Worm (Caenorhabditis elegans) whole organism, L3 larva: Measurements from ENCODE around the gene tps-1.

ENCODE experiments used
- R02D3.7 ChIP-seq: fragments of 150-350 bp; optimal IDR thresholded peaks from 2 replicates; lab custom pipeline; 2014; ENCODE audit warnings: missing biosample characterization, missing genetic modification characterization
- ceh-16 ChIP-seq: sonication (generic microtip); optimal IDR thresholded peaks from 2 replicates; lab custom pipeline; 2017; ENCODE audit warnings: missing biosample characterization, missing genetic modification characterization
- ceh-28 ChIP-seq: fragments of 150-350 bp; optimal IDR thresholded peaks from 2 replicates; lab custom pipeline; 2014; ENCODE audit warnings: missing biosample characterization, missing genetic modification reagents, missing genetic modification characterization
- ceh-82 ChIP-seq: fragments of 150-350 bp; optimal IDR thresholded peaks from 2 replicates; lab custom pipeline; 2014; ENCODE audit warnings: missing biosample characterization, missing genetic modification characterization
- daf-12 ChIP-seq: fragments of 150-350 bp; optimal IDR thresholded peaks from 2 replicates; lab custom pipeline; 2014; ENCODE audit warnings: missing biosample characterization, missing genetic modification reagents, missing genetic modification characterization
- egl-27 ChIP-seq: sonication (generic microtip); optimal IDR thresholded peaks from 4 replicates; lab custom pipeline; 2017; ENCODE audit warnings: missing biosample characterization, missing genetic modification reagents, missing genetic modification characterization
- egl-5 ChIP-seq: fragments of 150-350 bp; optimal IDR thresholded peaks from 2 replicates; lab custom pipeline; 2017; ENCODE audit warnings: missing biosample characterization, missing genetic modification reagents, missing genetic modification characterization, inconsistent platforms
- elt-1 ChIP-seq: fragments of 150-350 bp; optimal IDR thresholded peaks from 2 replicates; lab custom pipeline; 2014; ENCODE audit warnings: missing biosample characterization, missing genetic modification characterization
- elt-2 ChIP-seq: sonication (generic microtip); optimal IDR thresholded peaks from 2 replicates; lab custom pipeline; 2016; ENCODE audit warnings: missing genetic modification reagents, mild to moderate bottlenecking, missing genetic modification characterization, missing compliant biosample characterization
- elt-3 ChIP-seq, 3 experiments: fragments of 150-350 bp in 1 of 3; sonication (generic microtip) in 2 of 3; optimal IDR thresholded peaks; 2 replicates in 2 of 3; 4 replicates in 1 of 3; lab custom pipeline; 2014 to 2017; ENCODE audit warnings: missing biosample characterization in 3 of 3, missing genetic modification characterization in 3 of 3
- eor-1 ChIP-seq, 2 experiments: fragments of 150-350 bp; optimal IDR thresholded peaks; 2 replicates each; lab custom pipeline; 2014 to 2018; ENCODE audit warnings: missing biosample characterization in 2 of 2, missing genetic modification characterization in 2 of 2
- fkh-10 ChIP-seq: sonication (generic microtip); optimal IDR thresholded peaks from 2 replicates; lab custom pipeline; 2017; ENCODE audit warnings: missing biosample characterization, missing genetic modification reagents, missing genetic modification characterization
- fkh-2 ChIP-seq: fragments of 150-350 bp; optimal IDR thresholded peaks from 2 replicates; lab custom pipeline; 2014; ENCODE audit warnings: missing biosample characterization, missing genetic modification reagents, missing genetic modification characterization
- fos-1 ChIP-seq: fragments of 150-350 bp; optimal IDR thresholded peaks from 2 replicates; lab custom pipeline; 2014; ENCODE audit warnings: missing biosample characterization, missing genetic modification characterization
- hmg-11 ChIP-seq: sonication (generic microtip); optimal IDR thresholded peaks from 2 replicates; lab custom pipeline; 2016; ENCODE audit warnings: missing genetic modification characterization, missing compliant biosample characterization
- jun-1 ChIP-seq: fragments of 150-350 bp; optimal IDR thresholded peaks from 2 replicates; lab custom pipeline; 2014; ENCODE audit warnings: missing biosample characterization, missing genetic modification reagents, missing genetic modification characterization
- lin-15B ChIP-seq: fragments of 150-350 bp; optimal IDR thresholded peaks from 2 replicates; lab custom pipeline; 2014; ENCODE audit warnings: missing biosample characterization, missing genetic modification characterization
- lin-39 ChIP-seq: fragments of 150-350 bp; optimal IDR thresholded peaks from 2 replicates; lab custom pipeline; 2018; ENCODE audit warnings: missing biosample characterization, missing genetic modification reagents, missing genetic modification characterization
- lsy-12 ChIP-seq: sonication (generic microtip); optimal IDR thresholded peaks from 2 replicates; lab custom pipeline; 2016; ENCODE audit warnings: mild to moderate bottlenecking, missing genetic modification characterization, missing compliant biosample characterization
- mdl-1 ChIP-seq: fragments of 150-350 bp; optimal IDR thresholded peaks from 2 replicates; lab custom pipeline; 2014; ENCODE audit warnings: missing biosample characterization, missing genetic modification characterization
- nfya-1 ChIP-seq: sonication (generic microtip); optimal IDR thresholded peaks from 2 replicates; lab custom pipeline; 2017; ENCODE audit warnings: missing genetic modification characterization, mild to moderate bottlenecking, missing compliant biosample characterization, antibody characterized with exemption, moderate library complexity; ENCODE audit not compliant: insufficient read depth
- nhr-11 ChIP-seq: fragments of 150-350 bp; optimal IDR thresholded peaks from 2 replicates; lab custom pipeline; 2014; ENCODE audit warnings: missing biosample characterization, missing genetic modification characterization
- nhr-23 ChIP-seq: fragments of 150-350 bp; optimal IDR thresholded peaks from 2 replicates; lab custom pipeline; 2014; ENCODE audit warnings: missing biosample characterization, missing genetic modification reagents, missing genetic modification characterization
- nhr-237 ChIP-seq: fragments of 150-350 bp; optimal IDR thresholded peaks from 2 replicates; lab custom pipeline; 2014; ENCODE audit warnings: missing biosample characterization, missing genetic modification characterization
- nhr-25 ChIP-seq: sonication (generic microtip); optimal IDR thresholded peaks from 2 replicates; lab custom pipeline; 2017; ENCODE audit warnings: missing biosample characterization, missing genetic modification characterization
- nhr-28 ChIP-seq: fragments of 150-350 bp; optimal IDR thresholded peaks from 2 replicates; lab custom pipeline; 2014; ENCODE audit warnings: missing biosample characterization, missing genetic modification characterization
- nhr-43 ChIP-seq: sonication (generic microtip); optimal IDR thresholded peaks from 2 replicates; lab custom pipeline; 2016; ENCODE audit warnings: mild to moderate bottlenecking, missing genetic modification characterization, missing compliant biosample characterization; ENCODE audit not compliant: poor library complexity, severe bottlenecking
- nhr-76 ChIP-seq: fragments of 150-350 bp; sonication (generic microtip); optimal IDR thresholded peaks from 5 replicates; lab custom pipeline; 2014; ENCODE audit warnings: missing biosample characterization, missing genetic modification characterization
- nhr-77 ChIP-seq: fragments of 150-350 bp; optimal IDR thresholded peaks from 2 replicates; lab custom pipeline; 2014; ENCODE audit warnings: missing biosample characterization, missing genetic modification characterization
- pha-4 ChIP-seq: fragments of 150-350 bp; optimal IDR thresholded peaks from 2 replicates; lab custom pipeline; 2014; ENCODE audit warnings: missing biosample characterization, missing genetic modification reagents, missing genetic modification characterization
- pqm-1 ChIP-seq: fragments of 150-350 bp; optimal IDR thresholded peaks from 2 replicates; lab custom pipeline; 2017; ENCODE audit warnings: missing biosample characterization, missing genetic modification characterization, inconsistent platforms
- sea-2 ChIP-seq: fragments of 150-350 bp; sonication (generic microtip); optimal IDR thresholded peaks from 4 replicates; lab custom pipeline; 2014; ENCODE audit warnings: missing biosample characterization, missing genetic modification reagents, missing genetic modification characterization
- snpc-4 ChIP-seq: fragments of 150-350 bp; optimal IDR thresholded peaks from 2 replicates; lab custom pipeline; 2014; ENCODE audit warnings: missing biosample characterization, missing genetic modification characterization
- tbx-2 ChIP-seq: sonication (generic microtip); optimal IDR thresholded peaks from 2 replicates; lab custom pipeline; 2016; ENCODE audit warnings: mild to moderate bottlenecking, missing genetic modification characterization, missing compliant biosample characterization
- unc-39 ChIP-seq: sonication (generic microtip); optimal IDR thresholded peaks from 4 replicates; lab custom pipeline; 2017; ENCODE audit warnings: missing biosample characterization, missing genetic modification characterization
- unc-62 ChIP-seq: fragments of 150-350 bp; sonication (generic microtip); optimal IDR thresholded peaks from 4 replicates; lab custom pipeline; 2014; ENCODE audit warnings: missing biosample characterization, missing genetic modification reagents, missing genetic modification characterization
- zag-1 ChIP-seq: fragments of 150-350 bp; optimal IDR thresholded peaks from 2 replicates; lab custom pipeline; 2014; ENCODE audit warnings: missing biosample characterization, missing genetic modification characterization
- ztf-11 ChIP-seq: fragments of 150-350 bp; optimal IDR thresholded peaks from 2 replicates; lab custom pipeline; 2014; ENCODE audit warnings: missing biosample characterization, missing genetic modification characterization

Gene tps-1

DNA sequence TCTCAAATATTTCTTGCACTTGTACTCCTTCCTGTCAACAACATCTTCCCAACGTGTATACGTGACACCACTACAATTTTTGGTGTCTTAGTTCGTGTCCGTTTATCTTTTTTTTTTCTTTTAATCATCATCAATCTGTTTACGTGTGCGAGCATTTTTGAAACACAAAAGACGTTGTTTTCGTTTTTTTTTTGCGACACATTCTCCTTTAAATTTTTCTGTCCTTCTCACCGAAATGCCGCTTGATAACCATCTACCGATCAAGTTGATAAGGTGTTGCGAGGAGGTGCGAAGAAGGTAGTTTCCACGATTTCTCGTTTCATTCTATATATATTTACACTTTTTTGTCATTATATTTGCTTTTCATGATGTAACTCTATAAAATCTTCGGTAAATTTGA is 36.2 kb upstream of the tps-1 start:
- TF ChIP-seq snpc-4 (no peak), pqm-1 (tag; lab: Kevin White, UChicago) (peak; percentile 35), elt-2 (peak; percentile 35), elt-1 (peak; percentile 88)

DNA sequence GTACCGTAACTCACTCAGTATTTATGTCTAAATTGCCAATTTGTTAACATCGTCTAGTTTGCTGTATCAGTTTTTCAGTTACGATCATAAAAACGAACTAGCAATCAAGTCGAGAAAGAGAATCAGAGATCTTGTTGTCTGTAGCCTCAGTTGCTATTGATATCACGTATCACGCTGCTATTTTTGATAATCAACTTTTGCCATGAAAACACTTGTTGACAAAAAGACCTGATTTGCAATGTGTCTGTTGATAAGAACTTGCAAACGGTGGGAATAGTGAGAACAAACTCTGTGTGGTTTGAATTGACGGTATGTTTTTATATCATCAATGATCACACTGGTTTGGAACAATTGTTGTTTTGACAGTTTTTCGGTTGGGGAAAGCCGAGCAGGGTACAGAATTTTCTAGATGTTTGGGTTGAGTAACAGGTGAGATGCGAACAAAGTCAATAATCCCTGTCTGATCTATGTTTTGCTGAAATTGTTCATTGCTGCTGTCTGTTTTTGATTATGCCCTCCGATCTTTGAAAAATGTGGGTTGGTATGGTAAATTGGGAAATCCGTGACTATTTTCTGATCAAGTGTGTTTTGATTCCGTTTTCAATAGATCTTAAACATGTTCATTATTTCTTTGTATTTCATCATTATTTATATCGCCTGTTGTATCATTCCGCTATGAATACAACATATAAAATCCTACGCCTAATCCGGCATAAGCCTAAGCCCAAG is 34.9 kb upstream of the tps-1 start:
- TF ChIP-seq snpc-4 = no peak
- TF ChIP-seq lin-15B (tag; lab: Kevin White, UChicago) = no peak
- no peak for TF ChIP-seq egl-5
- TF ChIP-seq pha-4 (tag; lab: Kevin White, UChicago) = peak; percentile 60
- TF ChIP-seq ceh-82 = no peak
- TF ChIP-seq unc-62 (GFP tag; lab: Kevin White, UChicago) = no peak
- peak; percentile 54 for TF ChIP-seq pqm-1 (tag; lab: Kevin White, UChicago)
- no peak for TF ChIP-seq nhr-237 (tag; lab: Kevin White, UChicago)
- TF ChIP-seq nhr-28 (tag; lab: Kevin White, UChicago) = no peak
- TF ChIP-seq jun-1 = no peak
- peak; percentile 80 for TF ChIP-seq elt-2
- TF ChIP-seq sea-2 (GFP tag; lab: Kevin White, UChicago) = no peak
- TF ChIP-seq egl-27 (tag; lab: Kevin White, UChicago) = no peak
- TF ChIP-seq fos-1 (tag; lab: Kevin White, UChicago) = no peak
- TF ChIP-seq nhr-23 = no peak
- no peak for TF ChIP-seq unc-39 (tag; lab: Kevin White, UChicago)
- no peak for TF ChIP-seq tbx-2
- TF ChIP-seq, all 47 proteins: peak for 3

DNA sequence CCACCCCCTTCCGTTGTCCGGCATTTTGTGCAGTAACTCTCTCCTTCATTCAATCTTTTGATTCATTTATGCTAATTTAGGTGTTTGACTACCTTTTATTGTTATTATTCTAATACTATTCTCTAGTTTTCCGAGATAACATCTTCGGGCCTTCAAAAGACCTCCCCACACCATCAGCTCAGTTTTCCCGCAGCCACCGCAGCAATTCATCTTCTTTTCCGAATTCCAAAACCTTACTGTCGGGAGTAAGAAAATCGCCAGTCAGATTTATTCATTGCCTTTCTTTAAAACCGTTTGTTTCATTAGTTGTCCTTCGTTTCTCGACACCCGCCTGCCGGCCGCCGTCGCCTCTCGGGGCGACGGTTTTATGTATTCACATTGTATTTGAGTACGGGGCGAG is 33.8 kb upstream of the tps-1 start:
- TF ChIP-seq pha-4 (tag; lab: Kevin White, UChicago) (no peak), ceh-16 (tag; lab: Kevin White, UChicago) (no peak), elt-1 (no peak), R02D3.7 (tag; lab: Kevin White, UChicago) (no peak), nhr-237 (tag; lab: Kevin White, UChicago) (no peak), fkh-10 (GFP tag; lab: Kevin White, UChicago) (no peak), fkh-2 (no peak)

DNA sequence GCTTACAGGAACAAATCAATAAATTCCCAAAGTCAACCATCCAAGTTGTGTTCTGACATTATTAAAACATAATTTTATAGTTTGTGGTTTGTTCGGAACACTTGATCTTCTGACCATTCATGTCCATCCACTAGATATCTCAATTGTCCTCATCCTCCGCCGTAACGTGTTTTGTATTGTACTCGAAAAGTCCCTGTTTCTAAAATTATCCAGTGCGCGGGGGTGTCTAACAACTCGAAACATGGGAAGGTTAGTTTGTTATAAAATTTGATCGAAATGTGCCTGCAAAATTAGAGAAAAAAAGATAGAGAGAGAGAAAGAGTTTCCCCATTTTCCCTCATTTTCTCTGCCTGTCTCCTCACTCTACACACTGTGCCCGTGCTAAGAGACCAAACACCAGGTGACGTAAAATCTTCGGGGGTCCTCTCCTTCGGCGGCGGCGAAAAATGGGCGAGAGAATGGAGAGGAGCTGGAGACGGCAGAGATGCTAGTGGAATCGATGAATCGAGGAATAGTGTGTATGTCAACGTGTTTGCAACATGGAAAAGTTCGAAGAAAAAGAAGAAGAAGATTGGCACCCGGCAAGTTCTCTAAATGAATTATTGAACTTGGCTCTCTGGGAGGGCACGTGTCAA is 31.3 kb upstream of the tps-1 start:
- TF ChIP-seq nhr-25 (tag; lab: Kevin White, UChicago) = peak; percentile 19
- TF ChIP-seq pqm-1 (tag; lab: Kevin White, UChicago) = peak; percentile 58
- peak; percentile 53 for TF ChIP-seq R02D3.7 (tag; lab: Kevin White, UChicago)
- TF ChIP-seq nhr-28 (tag; lab: Kevin White, UChicago) = no peak
- TF ChIP-seq zag-1 (tag; lab: Kevin White, UChicago) = no peak
- TF ChIP-seq lin-39 = peak; percentile 68
- TF ChIP-seq fkh-2 = no peak
- TF ChIP-seq elt-1 = peak; percentile 7
- TF ChIP-seq hmg-11 (tag; lab: Kevin White, UChicago) = peak; percentile 70
- no peak for TF ChIP-seq ztf-11 (tag; lab: Kevin White, UChicago)
- peak; percentile 81 for TF ChIP-seq egl-5
- peak; percentile 64 for TF ChIP-seq nhr-43
- TF ChIP-seq elt-2 = peak; percentile 85
- peak; percentile 87 for TF ChIP-seq mdl-1
- peak; percentile 71 for TF ChIP-seq tbx-2
- TF ChIP-seq nhr-11 (tag; lab: Kevin White, UChicago) = peak; percentile 71
- peak; percentile 26 for TF ChIP-seq fkh-10 (GFP tag; lab: Kevin White, UChicago)
- no peak for TF ChIP-seq nhr-77 (tag; lab: Kevin White, UChicago)
- no peak for TF ChIP-seq unc-39 (tag; lab: Kevin White, UChicago)
- TF ChIP-seq daf-12 (tag; lab: Kevin White, UChicago) = peak; percentile 36
- TF ChIP-seq nfya-1 (tag; lab: Kevin White, UChicago) = peak; percentile 89
- peak; percentile 70 for TF ChIP-seq egl-27 (tag; lab: Kevin White, UChicago)
- no peak for TF ChIP-seq elt-3 (tag; optimal IDR thresholded peaks at IDR 0.05; lab: Kevin White, UChicago)
- TF ChIP-seq pha-4 (tag; lab: Kevin White, UChicago) = peak; percentile 87
- TF ChIP-seq snpc-4 = peak; percentile 28
- no peak for TF ChIP-seq nhr-76 (tag; lab: Kevin White, UChicago)
- TF ChIP-seq eor-1 (tag; optimal IDR thresholded peaks at IDR 0.05; lab: Kevin White, UChicago) = no peak
- TF ChIP-seq nhr-237 (tag; lab: Kevin White, UChicago) = no peak
- TF ChIP-seq unc-62 (GFP tag; lab: Kevin White, UChicago) = peak; percentile 42
- no peak for TF ChIP-seq ceh-82
- peak; percentile 23 for TF ChIP-seq lsy-12 (tag; lab: Kevin White, UChicago)
- no peak for TF ChIP-seq ceh-16 (tag; lab: Kevin White, UChicago)
- peak; percentile 37 for TF ChIP-seq lin-15B (tag; lab: Kevin White, UChicago)
- peak; percentile 60 for TF ChIP-seq nhr-23
- TF ChIP-seq ceh-28 (tag; lab: Kevin White, UChicago) = peak; percentile 78
